Fruit fly (Drosophila melanogaster): ENCODE data around the gene CG42752.

The CG42752 gene

DNA sequence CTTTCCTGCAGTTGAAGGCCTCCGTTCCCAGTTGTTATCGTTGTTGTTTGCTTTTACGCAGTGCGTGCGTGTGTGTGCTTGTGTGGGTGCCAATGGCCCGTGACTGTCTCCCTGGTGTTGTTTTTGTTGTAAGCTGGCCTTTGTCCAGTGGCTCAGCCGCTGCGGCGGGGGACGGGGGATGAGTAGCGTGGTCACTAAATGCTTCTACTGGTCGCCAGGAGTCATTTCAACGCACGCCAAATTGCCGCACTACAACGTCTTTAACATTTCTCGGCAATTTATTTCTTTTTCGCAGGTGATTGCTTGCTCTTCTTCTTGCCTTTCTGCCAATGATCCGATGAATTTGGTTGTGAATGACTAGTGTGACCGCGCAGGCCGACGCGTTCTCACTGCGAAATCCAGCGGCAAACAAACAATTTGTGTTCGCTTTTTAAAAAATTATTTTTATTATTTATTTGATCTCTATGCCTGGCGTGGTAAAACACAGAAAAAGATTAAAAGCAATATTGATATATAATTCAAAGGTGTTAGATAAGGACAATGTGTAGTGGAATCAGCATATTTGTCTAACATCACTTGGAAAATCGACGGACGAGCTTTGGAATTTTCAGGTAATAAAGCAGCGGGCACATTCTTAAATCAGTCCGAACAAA is 31.5 kb downstream of the CG42752 start, which contains the start of the genes Faf2 and Grip71 (continued):
- TF ChIP-seq CG2120 (GFP tag; optimal IDR thresholded peaks at IDR 0.05) (peak; percentile 94), dm (GFP tag; optimal IDR thresholded peaks at IDR 0.05) (peak; percentile 53), prd (optimal IDR thresholded peaks at IDR 0.05) (no peak), prd (GFP tag; IDR thresholded peaks at IDR 0.05) (peak; percentile 98), peb (GFP tag; IDR thresholded peaks at IDR 0.05) (peak; percentile 87), dmrt99B (tag; optimal IDR thresholded peaks at IDR 0.05) (peak; percentile 85), CG15601 (tag; optimal IDR thresholded peaks at IDR 0.05) (peak; percentile 84), Ravus (GFP tag; IDR thresholded peaks at IDR 0.05) (peak; percentile 84), CG9609 (GFP tag; optimal IDR thresholded peaks at IDR 0.05) (peak; percentile 83), CG14860 (GFP tag; IDR thresholded peaks at IDR 0.05; ENCODE audit: partially characterized antibody) (no peak), CG31441 (GFP tag; IDR thresholded peaks at IDR 0.05) (peak; percentile 90), chinmo (GFP tag; IDR thresholded peaks at IDR 0.05; ENCODE audit: partially characterized antibody) (peak; percentile 86; the same call in 3 of the 4 replicates), Bdp1 (GFP tag; optimal IDR thresholded peaks at IDR 0.05) (peak; percentile 81), Kr (GFP tag; optimal IDR thresholded peaks at IDR 0.05) (no peak), gem (tag; optimal IDR thresholded peaks at IDR 0.05) (peak; percentile 96), CG15073 (GFP tag; optimal IDR thresholded peaks at IDR 0.05) (peak; percentile 99), fd64A (GFP tag; optimal IDR thresholded peaks at IDR 0.05) (no peak), dimm (GFP tag; IDR thresholded peaks at IDR 0.05) (peak; percentile 82), oc (tag; optimal IDR thresholded peaks at IDR 0.05) (peak; percentile 76), pb (GFP tag; optimal IDR thresholded peaks at IDR 0.05) (peak; percentile 31), CG10366 (GFP tag; IDR thresholded peaks at IDR 0.05) (peak; percentile 94), GATAe (GFP tag; conservative IDR thresholded peaks at IDR 0.05) (peak; percentile 43), dysf (GFP tag; IDR thresholded peaks at IDR 0.05) (peak; percentile 95), kni (GFP tag; optimal IDR thresholded peaks at IDR 0.05) (no peak), Neu2 (GFP tag; optimal IDR thresholded peaks at IDR 0.05; ENCODE audit: borderline replicate concordance) (no peak), Six4 (GFP tag; optimal IDR thresholded peaks at IDR 0.05) (peak; percentile 71), CG10462 (GFP tag; optimal IDR thresholded peaks at IDR 0.05) (peak; percentile 67), Lpt (GFP tag; optimal IDR thresholded peaks at IDR 0.05) (no peak), BtbVII (GFP tag; optimal IDR thresholded peaks at IDR 0.05) (peak; percentile 15), HLH4C (GFP tag; IDR thresholded peaks at IDR 0.05; ENCODE audit: partially characterized antibody) (0 out of 3 replicates have a peak, but pooled peaks have one; percentile 31), Dfd (GFP tag; optimal IDR thresholded peaks at IDR 0.05) (peak; percentile 43 to 65), Hand (GFP tag; optimal IDR thresholded peaks at IDR 0.05) (peak; percentile 52), wdn (GFP tag; IDR thresholded peaks at IDR 0.05) (peak; percentile 93), corto (GFP tag; optimal IDR thresholded peaks at IDR 0.05) (peak; percentile 65), hb (GFP tag; IDR thresholded peaks at IDR 0.05; ENCODE audit: partially characterized antibody) (peak; percentile 53; the same call in 1 of the 3 replicates), unpg (GFP tag; optimal IDR thresholded peaks at IDR 0.05) (peak; percentile 93), D (optimal IDR thresholded peaks at IDR 0.05) (no peak), D (GFP tag; optimal IDR thresholded peaks at IDR 0.05) (peak; percentile 80), CG8281 (tag; optimal IDR thresholded peaks at IDR 0.05) (peak; percentile 63), run (tag; optimal IDR thresholded peaks at IDR 0.05) (peak; percentile 42), CG17385 (GFP tag; optimal IDR thresholded peaks at IDR 0.05) (peak; percentile 98), cato (GFP tag; optimal IDR thresholded peaks at IDR 0.05; ENCODE audit: borderline replicate concordance) (peak; percentile 74), cas (GFP tag; IDR thresholded peaks at IDR 0.05) (peak; percentile 79; the same call in 1 of the 2 replicates), slp2 (GFP tag; optimal IDR thresholded peaks at IDR 0.05) (peak; percentile 81), gsb (GFP tag; IDR thresholded peaks at IDR 0.05) (peak; percentile 88), CG2199 (GFP tag; IDR thresholded peaks at IDR 0.05) (peak; percentile 64; the same call in 2 of the 3 replicates), Med (GFP tag) (peak; percentile 97), CG43689 (GFP tag; IDR thresholded peaks at IDR 0.05) (peak; percentile 74), CG18476 (GFP tag; optimal IDR thresholded peaks at IDR 0.05) (peak; percentile 90), tio (GFP tag; optimal IDR thresholded peaks at IDR 0.05) (peak; percentile 93)

All from whole organism, embryonic.